Fruit fly (Drosophila melanogaster): ENCODE data around the gene Est-P.

dm6 chr3L:12162156-12162682 is 28.3 kb upstream of the Est-P start:
- no peak for TF ChIP-seq cic (GFP tag; optimal IDR thresholded peaks at IDR 0.05)
- no peak for TF ChIP-seq CG7101 (tag; optimal IDR thresholded peaks at IDR 0.05)
- no peak for TF ChIP-seq pad (GFP tag; optimal IDR thresholded peaks at IDR 0.05)
- TF ChIP-seq Hr96 (GFP tag; optimal IDR thresholded peaks at IDR 0.05): no peak
- TF ChIP-seq tj (GFP tag; optimal IDR thresholded peaks at IDR 0.05): no peak
- no peak for TF ChIP-seq CG33017 (tag; optimal IDR thresholded peaks at IDR 0.05)
- no peak for TF ChIP-seq bab1 (GFP tag; optimal IDR thresholded peaks at IDR 0.05)
- TF ChIP-seq CG1620 (GFP tag; optimal IDR thresholded peaks at IDR 0.05): no peak
- TF ChIP-seq CG14711 (tag; optimal IDR thresholded peaks at IDR 0.05): no peak
- TF ChIP-seq Crg-1 (GFP tag; optimal IDR thresholded peaks at IDR 0.05): no peak
- TF ChIP-seq ovo (GFP tag; optimal IDR thresholded peaks at IDR 0.05): no peak
- no peak for TF ChIP-seq toe (GFP tag; optimal IDR thresholded peaks at IDR 0.05)
